Fruit fly (Drosophila melanogaster) whole organism, wandering third instar larva: ENCODE results near the gene Nagk.

Source experiments
- Abd-B ChIP-seq: fragments of >200 bp; optimal IDR thresholded peaks from 2 replicates; lab custom pipeline; 2017; ENCODE audit warnings: missing biosample characterization, missing genetic modification characterization
- CG32264 ChIP-seq: fragments of 200-800 bp; sonication (Bioruptor generic); optimal IDR thresholded peaks from 2 replicates; lab custom pipeline; 2016; ENCODE audit warnings: missing biosample characterization, missing genetic modification characterization
- CrebA ChIP-seq: fragments of 200-800 bp; sonication (Bioruptor generic); optimal IDR thresholded peaks from 2 replicates; lab custom pipeline; 2016; ENCODE audit warnings: missing biosample characterization, mild to moderate bottlenecking, missing genetic modification characterization, borderline replicate concordance
- Dif ChIP-seq: fragments of 200-275, 200-300 bp; sonication (Bioruptor generic); optimal IDR thresholded peaks from 2 replicates; lab custom pipeline; 2018; ENCODE audit warnings: missing biosample characterization, missing genetic modification characterization; ENCODE audit not compliant: partially characterized antibody
- GATAd ChIP-seq: sonication (Bioruptor generic); optimal IDR thresholded peaks from 2 replicates; lab custom pipeline; 2016; ENCODE audit warnings: missing biosample characterization, missing genetic modification characterization
- HLH106 ChIP-seq: fragments of 200-800 bp; optimal IDR thresholded peaks from 3 replicates; lab custom pipeline; 2019; ENCODE audit warnings: missing biosample characterization, mild to moderate bottlenecking, missing genetic modification characterization, moderate library complexity
- Hnf4 ChIP-seq: fragments of 200-800 bp; sonication (Bioruptor generic); optimal IDR thresholded peaks from 2 replicates; lab custom pipeline; 2016; ENCODE audit warnings: missing biosample characterization, mild to moderate bottlenecking, missing genetic modification characterization
- Hr78 ChIP-seq: fragments of >200 bp; optimal IDR thresholded peaks from 2 replicates; lab custom pipeline; 2017; ENCODE audit warnings: missing biosample characterization, missing genetic modification characterization
- Hr83 ChIP-seq: fragments of 200-300 bp; sonication (Bioruptor generic); optimal IDR thresholded peaks from 2 replicates; lab custom pipeline; 2016; ENCODE audit warnings: missing biosample characterization, mild to moderate bottlenecking, missing genetic modification characterization, moderate library complexity; ENCODE audit not compliant: poor library complexity, severe bottlenecking
- Mio ChIP-seq: sonication (Bioruptor generic); optimal IDR thresholded peaks from 2 replicates; lab custom pipeline; 2016; ENCODE audit warnings: missing biosample characterization, missing genetic modification characterization
- Myc ChIP-seq: fragments of >200 bp; optimal IDR thresholded peaks from 2 replicates; lab custom pipeline; 2017
- N ChIP-seq: fragments of >200 bp; optimal IDR thresholded peaks from 2 replicates; lab custom pipeline; 2018; ENCODE audit warnings: missing biosample characterization, missing external identifiers, missing genetic modification characterization
- OdsH ChIP-seq: fragments of 200-800 bp; sonication (Bioruptor generic); optimal IDR thresholded peaks from 2 replicates; lab custom pipeline; 2016; ENCODE audit warnings: missing biosample characterization, mild to moderate bottlenecking, missing genetic modification characterization
- Rel ChIP-seq, 2 experiments: fragments of 200-800 bp; sonication (Bioruptor generic) in 1 of 2; optimal IDR thresholded peaks; 2 replicates in 1 of 2; 3 replicates in 1 of 2; lab custom pipeline; 2016 to 2019; ENCODE audit warnings: mild to moderate bottlenecking in 2 of 2, missing biosample characterization in 2 of 2, missing genetic modification characterization in 2 of 2, moderate library complexity in 1 of 2
- br ChIP-seq: fragments of 200-800 bp; sonication (Bioruptor generic); optimal IDR thresholded peaks from 2 replicates; lab custom pipeline; 2016; ENCODE audit warnings: missing biosample characterization, missing genetic modification characterization
- dl ChIP-seq, 2 experiments: fragments of 175-275, 200-275 bp in 1 of 2; fragments of 200-275 bp in 1 of 2; sonication (Bioruptor generic); optimal IDR thresholded peaks; lab custom pipeline; 2018; ENCODE audit warnings: mild to moderate bottlenecking in 2 of 2, missing biosample characterization in 2 of 2, missing genetic modification characterization in 2 of 2, moderate library complexity in 2 of 2; ENCODE audit not compliant: partially characterized antibody in 2 of 2, insufficient read depth in 1 of 2
- dmrt93B ChIP-seq: fragments of 200-800 bp; sonication (Bioruptor generic); optimal IDR thresholded peaks from 2 replicates; lab custom pipeline; 2018; ENCODE audit warnings: missing biosample characterization, mild to moderate bottlenecking, missing genetic modification characterization
- ey ChIP-seq: fragments of 200-800 bp; sonication (Bioruptor generic); optimal IDR thresholded peaks from 2 replicates; lab custom pipeline; 2016; ENCODE audit warnings: missing biosample characterization, missing genetic modification characterization
- foxo ChIP-seq, 2 experiments: fragments of 200-800 bp; sonication (Bioruptor generic); optimal IDR thresholded peaks; 2 replicates in 1 of 2; 3 replicates in 1 of 2; lab custom pipeline; 2016 to 2017; ENCODE audit warnings: missing biosample characterization in 2 of 2, missing genetic modification characterization in 2 of 2
- fru ChIP-seq: fragments of 200-800 bp; sonication (Bioruptor generic); optimal IDR thresholded peaks from 3 replicates; lab custom pipeline; 2016; ENCODE audit warnings: missing biosample characterization, mild to moderate bottlenecking, missing genetic modification characterization
- h ChIP-seq: fragments of 200-800 bp; sonication (Bioruptor generic); optimal IDR thresholded peaks from 3 replicates; lab custom pipeline; 2016; ENCODE audit warnings: missing biosample characterization, mild to moderate bottlenecking, missing genetic modification characterization
- jim ChIP-seq: fragments of 175-275, 200-325 bp; sonication (Bioruptor generic); optimal IDR thresholded peaks from 2 replicates; lab custom pipeline; 2016; ENCODE audit warnings: missing biosample characterization, mild to moderate bottlenecking, missing genetic modification characterization
- lola ChIP-seq: fragments of >200 bp; optimal IDR thresholded peaks from 2 replicates; lab custom pipeline; 2017; ENCODE audit warnings: missing biosample characterization, missing genetic modification characterization
- pan ChIP-seq: fragments of >200 bp; optimal IDR thresholded peaks from 2 replicates; lab custom pipeline; 2017
- psq ChIP-seq: fragments of 200-800 bp; sonication (Bioruptor generic); optimal IDR thresholded peaks from 3 replicates; lab custom pipeline; 2017; ENCODE audit warnings: missing biosample characterization, mild to moderate bottlenecking, missing genetic modification characterization, moderate library complexity
- rgr ChIP-seq: fragments of 200-800 bp; sonication (Bioruptor generic); optimal IDR thresholded peaks from 3 replicates; lab custom pipeline; 2016; ENCODE audit warnings: missing biosample characterization, mild to moderate bottlenecking, missing genetic modification characterization
- sage ChIP-seq: fragments of 200-800 bp; sonication (Bioruptor generic); optimal IDR thresholded peaks from 2 replicates; lab custom pipeline; 2016; ENCODE audit warnings: missing biosample characterization, mild to moderate bottlenecking, missing genetic modification characterization
- usp ChIP-seq: fragments of >200 bp; optimal IDR thresholded peaks from 2 replicates; lab custom pipeline; 2017; ENCODE audit warnings: missing biosample characterization, missing genetic modification characterization

The Nagk gene

DNA sequence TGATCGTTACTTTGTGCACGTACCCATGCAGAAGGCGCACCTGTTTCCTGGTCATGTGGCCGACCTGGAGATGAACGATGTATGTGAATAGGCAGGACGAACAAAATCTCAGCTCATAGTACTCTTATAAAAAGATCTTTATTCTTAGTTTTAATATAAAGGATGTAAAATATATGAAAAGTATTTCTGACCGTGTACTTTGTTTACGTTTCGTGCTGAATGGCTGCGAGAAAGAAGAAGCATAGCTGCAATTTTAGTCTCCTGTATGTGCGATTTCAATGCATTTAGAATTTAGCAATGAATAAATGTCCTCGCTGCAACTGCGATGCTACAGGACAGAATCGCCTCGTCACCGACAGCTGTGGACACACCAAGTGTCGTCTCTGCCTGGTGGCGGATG, 4.8 kb upstream of the Nagk start, which contains the start of the genes CG42726 and CG42727 (continued):
- TF ChIP-seq jim (no peak), HLH106 (tag; lab: Kevin White, UChicago) (peak; percentile 45), dmrt93B (GFP tag; lab: Kevin White, UChicago) (no peak), Hr78 (GFP tag; lab: Kevin White, UChicago) (no peak), fru (no peak), h (peak; percentile 43), Dif (GFP tag; lab: Kevin White, UChicago) (no peak), sage (no peak), Mio (no peak)

DNA sequence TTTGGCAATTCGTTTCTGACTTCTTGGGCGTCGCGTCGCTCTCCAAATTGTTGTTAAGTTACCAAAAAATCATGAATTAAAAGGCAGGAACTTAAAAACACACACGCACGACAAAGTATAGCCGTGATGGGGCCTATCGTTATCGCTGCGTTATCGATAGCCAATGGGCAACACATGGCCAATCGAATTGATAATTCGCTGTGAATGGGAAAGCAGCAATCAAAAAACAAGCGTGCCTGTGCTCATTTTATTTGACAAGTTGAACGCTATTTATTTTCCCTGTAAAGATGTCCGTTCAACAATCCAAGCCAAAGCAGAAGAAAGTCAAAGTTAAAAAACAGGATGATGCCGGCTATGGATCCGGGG, 2.9 kb upstream of the Nagk start, which contains the start of the genes Surf4 and CG31301:
TSS of gene Surf4 (minus strand) at position 159 of the 366 bp plus-strand sequence.
TSS of gene CG31301 (plus strand) at position 188 of the 366 bp plus-strand sequence.
- TF ChIP-seq foxo (GFP tag; optimal IDR thresholded peaks at IDR 0.05; lab: Kevin White, UChicago) (no peak), Myc (lab: Kevin White, UChicago) (peak; percentile 3)
- TF ChIP-seq, all 38 proteins: peak for 1

DNA sequence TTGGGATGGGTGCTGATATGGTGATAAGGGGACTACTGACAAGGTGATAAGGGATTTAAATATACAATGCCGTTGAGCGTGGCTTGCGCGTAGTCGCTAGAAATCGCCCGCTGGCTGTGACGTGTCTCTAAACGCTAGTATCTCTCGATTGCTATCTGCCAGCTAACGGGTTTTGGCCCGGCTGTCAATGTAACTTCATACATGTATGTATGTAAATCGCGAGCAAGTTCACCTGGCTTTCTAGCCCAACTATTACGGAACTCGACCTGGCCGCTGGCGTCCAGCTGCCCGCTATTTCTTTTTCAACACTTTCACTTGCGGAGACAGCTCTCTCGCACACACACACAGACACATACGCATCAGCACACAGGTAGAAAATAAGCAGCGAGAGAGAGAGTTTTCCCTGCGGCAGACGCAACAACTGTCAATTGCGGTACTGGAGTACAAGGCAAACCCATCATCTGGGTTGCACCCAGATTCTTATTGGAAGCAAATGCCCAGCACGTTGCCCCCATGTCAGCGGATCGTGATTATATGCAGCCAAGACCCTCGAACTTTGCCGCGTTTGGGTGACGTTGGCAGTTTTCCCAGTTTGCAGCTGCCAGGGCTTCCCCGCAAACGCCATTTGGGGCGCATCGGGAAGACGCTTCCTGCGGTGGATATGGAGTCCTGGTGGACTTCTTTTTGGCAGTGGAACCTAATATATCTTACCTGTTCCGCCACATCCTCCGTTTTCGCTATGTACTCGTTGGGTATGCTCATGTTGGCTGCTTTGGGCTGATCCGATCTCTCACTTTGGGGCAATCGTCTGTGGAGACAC, 2.4 kb upstream of the Nagk start:
- TF ChIP-seq ey (no peak), Rel (GFP tag; optimal IDR thresholded peaks at IDR 0.05; lab: Kevin White, UChicago) (no peak), Rel (tag; optimal IDR thresholded peaks at IDR 0.05; lab: Kevin White, UChicago) (peak; percentile 67)

DNA sequence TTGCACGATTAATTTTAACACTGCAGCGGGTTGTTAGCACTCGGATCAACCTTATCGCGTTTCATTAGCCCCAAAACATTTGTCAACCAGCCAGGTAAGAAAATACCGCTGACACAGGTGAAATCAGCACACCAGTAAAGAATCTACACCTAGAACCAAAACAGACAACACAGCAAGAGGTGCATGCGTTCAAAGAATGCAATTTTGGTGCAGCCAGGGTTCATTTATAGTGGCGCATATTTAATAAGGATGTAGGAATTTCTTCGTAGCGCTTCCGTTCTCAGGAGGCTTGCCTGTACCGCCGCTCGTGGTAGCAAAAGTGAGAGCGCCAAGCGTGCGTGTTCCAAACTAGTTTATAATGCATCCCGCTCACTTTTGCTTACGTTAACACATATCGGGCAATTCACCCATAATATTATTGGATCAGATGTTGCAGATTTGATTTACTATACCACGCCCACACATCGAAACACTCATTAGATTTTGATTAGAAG, 577 bp downstream of the Nagk start:
- TF ChIP-seq jim = no peak
- no peak for TF ChIP-seq lola
- no peak for TF ChIP-seq Hr83 (GFP tag; lab: Kevin White, UChicago)
- TF ChIP-seq Hr78 (GFP tag; lab: Kevin White, UChicago) = no peak
- TF ChIP-seq dl (GFP tag; optimal IDR thresholded peaks at IDR 0.05; lab: Kevin White, UChicago; ENCODE audit: insufficient read depth in 1 of 2, partially characterized antibody in 2 of 2) = no peak
- peak; percentile 7 for TF ChIP-seq ey
- no peak for TF ChIP-seq Abd-B (GFP tag; lab: Kevin White, UChicago)
- TF ChIP-seq psq = no peak
- TF ChIP-seq HLH106 (tag; lab: Kevin White, UChicago) = peak; percentile 16
- TF ChIP-seq GATAd (GFP tag; lab: Kevin White, UChicago) = no peak
- no peak for TF ChIP-seq CrebA (GFP tag; lab: Kevin White, UChicago)
- peak; percentile 12 for TF ChIP-seq OdsH (GFP tag; lab: Kevin White, UChicago)
- no peak for TF ChIP-seq pan
- peak in 1 of 2 experiments; percentile 38 for TF ChIP-seq foxo (GFP tag; optimal IDR thresholded peaks at IDR 0.05; lab: Kevin White, UChicago)

DNA sequence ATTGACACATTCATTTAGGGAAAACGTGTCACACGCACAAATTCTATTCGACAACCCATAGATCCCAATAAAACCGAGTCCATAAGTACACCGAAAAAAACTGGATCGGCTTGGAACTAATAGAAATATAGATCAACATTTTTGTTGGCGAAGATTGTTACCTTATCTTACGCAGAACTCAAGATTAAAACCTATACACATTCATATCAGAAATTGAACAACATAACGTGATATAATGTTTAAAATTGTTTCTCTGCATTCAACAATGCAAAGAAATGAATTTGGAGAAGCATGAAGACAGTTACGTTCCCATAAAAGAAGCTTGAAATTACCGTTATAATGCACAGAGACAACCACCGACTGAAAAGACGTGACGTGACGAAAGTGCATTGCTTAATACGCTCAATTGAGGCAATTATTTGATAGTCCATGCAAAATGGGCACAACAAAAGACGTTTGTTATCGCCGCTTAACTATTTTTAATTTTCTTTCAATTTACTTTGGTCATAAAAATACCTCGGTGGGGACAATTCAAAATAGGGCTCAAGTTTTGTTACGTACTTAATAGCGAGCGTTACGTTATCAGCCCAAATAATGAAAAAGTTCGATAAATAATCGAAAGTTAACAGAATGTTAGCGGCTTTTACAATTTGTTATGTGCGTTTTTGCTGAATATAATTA, 2.9 kb downstream of the Nagk start, which contains the start of gene SerRS-m:
TSS of gene SerRS-m (plus strand) at position 616 of the 681 bp plus-strand sequence.
- no peak for TF ChIP-seq pan
- TF ChIP-seq fru = no peak
- TF ChIP-seq br (GFP tag; lab: Kevin White, UChicago) = no peak
- TF ChIP-seq Mio = no peak
- TF ChIP-seq GATAd (GFP tag; lab: Kevin White, UChicago) = no peak
- no peak for TF ChIP-seq HLH106 (tag; lab: Kevin White, UChicago)
- TF ChIP-seq CG32264 (GFP tag; lab: Kevin White, UChicago) = no peak
- no peak for TF ChIP-seq Myc (lab: Kevin White, UChicago)
- no peak for TF ChIP-seq rgr
- no peak for TF ChIP-seq jim
- no peak for TF ChIP-seq Hr78 (GFP tag; lab: Kevin White, UChicago)
- no peak for TF ChIP-seq lola
- TF ChIP-seq Dif (GFP tag; lab: Kevin White, UChicago) = no peak
- no peak for TF ChIP-seq sage
- TF ChIP-seq Rel (GFP tag; optimal IDR thresholded peaks at IDR 0.05; lab: Kevin White, UChicago) = no peak
- TF ChIP-seq Rel (tag; optimal IDR thresholded peaks at IDR 0.05; lab: Kevin White, UChicago) = no peak
- no peak for TF ChIP-seq usp (GFP tag; lab: Kevin White, UChicago)
- no peak for TF ChIP-seq N (GFP tag; lab: Kevin White, UChicago)
- no peak for TF ChIP-seq Hnf4
- no peak for TF ChIP-seq foxo (GFP tag; optimal IDR thresholded peaks at IDR 0.05; lab: Kevin White, UChicago)
- TF ChIP-seq, all 38 proteins: peak for 0
